Worm (Caenorhabditis elegans) whole organism, L3 larva: ENCODE results near the gene scl-5.

Experiments used
- egl-27 ChIP-seq: sonication (generic microtip); optimal IDR thresholded peaks from 4 replicates; lab custom pipeline; 2017; ENCODE audit warnings: missing biosample characterization, missing genetic modification reagents, missing genetic modification characterization
- elt-2 ChIP-seq: sonication (generic microtip); optimal IDR thresholded peaks from 2 replicates; lab custom pipeline; 2016; ENCODE audit warnings: missing genetic modification reagents, mild to moderate bottlenecking, missing genetic modification characterization, missing compliant biosample characterization
- elt-3 ChIP-seq, 3 experiments: fragments of 150-350 bp in 1 of 3; sonication (generic microtip) in 2 of 3; optimal IDR thresholded peaks; 2 replicates in 2 of 3; 4 replicates in 1 of 3; lab custom pipeline; 2014 to 2017; ENCODE audit warnings: missing biosample characterization in 3 of 3, missing genetic modification characterization in 3 of 3
- mml-1 ChIP-seq: fragments of 150-350 bp; sonication (generic microtip); optimal IDR thresholded peaks from 3 replicates; lab custom pipeline; 2014; ENCODE audit warnings: missing biosample characterization, missing genetic modification characterization
- nhr-67 ChIP-seq: fragments of 150-350 bp; optimal IDR thresholded peaks from 2 replicates; lab custom pipeline; 2014; ENCODE audit warnings: missing biosample characterization, missing genetic modification characterization
- nhr-76 ChIP-seq: fragments of 150-350 bp; sonication (generic microtip); optimal IDR thresholded peaks from 5 replicates; lab custom pipeline; 2014; ENCODE audit warnings: missing biosample characterization, missing genetic modification characterization
- sea-2 ChIP-seq: fragments of 150-350 bp; sonication (generic microtip); optimal IDR thresholded peaks from 4 replicates; lab custom pipeline; 2014; ENCODE audit warnings: missing biosample characterization, missing genetic modification reagents, missing genetic modification characterization
- unc-62 ChIP-seq: fragments of 150-350 bp; sonication (generic microtip); optimal IDR thresholded peaks from 4 replicates; lab custom pipeline; 2014; ENCODE audit warnings: missing biosample characterization, missing genetic modification reagents, missing genetic modification characterization
- zag-1 ChIP-seq: fragments of 150-350 bp; optimal IDR thresholded peaks from 2 replicates; lab custom pipeline; 2014; ENCODE audit warnings: missing biosample characterization, missing genetic modification characterization

- no peak for TF ChIP-seq egl-27
- no peak for TF ChIP-seq unc-62 (GFP tag; lab: Kevin White, UChicago)
- no peak for TF ChIP-seq elt-3 (tag; optimal IDR thresholded peaks at IDR 0.05; lab: Kevin White, UChicago)
- TF ChIP-seq elt-2 (tag; lab: Kevin White, UChicago), result no peak
- TF ChIP-seq sea-2 (GFP tag; lab: Kevin White, UChicago), result no peak
- no peak for TF ChIP-seq nhr-76 (tag; lab: Kevin White, UChicago)
- TF ChIP-seq nhr-67 (tag; lab: Kevin White, UChicago), result no peak
- TF ChIP-seq mml-1 (tag; lab: Kevin White, UChicago), result no peak
- TF ChIP-seq zag-1 (tag; lab: Kevin White, UChicago), result no peak
Measured at ce11 chrIV:13076620-13077019, 12.8 kb downstream of the scl-5 start, which contains the start of gene C39E9.7.
